Fruit fly (Drosophila melanogaster): Measurements from ENCODE around the gene CG6628.

The CG6628 gene

dm6 chr3L:10206226-10206968 is 39.6 kb upstream of the CG6628 start (continued):
- peak; percentile 31 for TF ChIP-seq topi (GFP tag; optimal IDR thresholded peaks at IDR 0.05)
- peak; percentile 70 for TF ChIP-seq Hr4 (GFP tag; optimal IDR thresholded peaks at IDR 0.05)
- peak; percentile 91 for TF ChIP-seq Eip78C (GFP tag)
- TF ChIP-seq CG8119 (GFP tag; IDR thresholded peaks at IDR 0.05) = peak; percentile 33; the same call in 1 of the 3 replicates
- no peak for TF ChIP-seq Ets96B (tag; optimal IDR thresholded peaks at IDR 0.05)
- TF ChIP-seq Sox102F (GFP tag; optimal IDR thresholded peaks at IDR 0.05) = no peak
- no peak for TF ChIP-seq fd85E (GFP tag; optimal IDR thresholded peaks at IDR 0.05)
- TF ChIP-seq Eip93F (GFP tag; optimal IDR thresholded peaks at IDR 0.05) = no peak
- no peak for TF ChIP-seq ss (GFP tag; optimal IDR thresholded peaks at IDR 0.05)
- TF ChIP-seq svp (GFP tag) = peak; percentile 28
- TF ChIP-seq acj6 (GFP tag; optimal IDR thresholded peaks at IDR 0.05) = peak; percentile 32
- no peak for TF ChIP-seq Hr39 (GFP tag; optimal IDR thresholded peaks at IDR 0.05)
- no peak for TF ChIP-seq CG16779 (tag; optimal IDR thresholded peaks at IDR 0.05)
- no peak for TF ChIP-seq cyc (GFP tag; optimal IDR thresholded peaks at IDR 0.05)
- TF ChIP-seq CG8319 (GFP tag; optimal IDR thresholded peaks at IDR 0.05) = peak; percentile 10
- peak; percentile 27 for TF ChIP-seq CG8632 (GFP tag; optimal IDR thresholded peaks at IDR 0.05)
- no peak for TF ChIP-seq spab (GFP tag; optimal IDR thresholded peaks at IDR 0.05)
- TF ChIP-seq CG6792 (GFP tag; optimal IDR thresholded peaks at IDR 0.05) = peak; percentile 33
- TF ChIP-seq lz (GFP tag; optimal IDR thresholded peaks at IDR 0.05) = no peak
- TF ChIP-seq OdsH (GFP tag; optimal IDR thresholded peaks at IDR 0.05) = peak; percentile 52
- peak; percentile 24 for TF ChIP-seq CG6276 (GFP tag; optimal IDR thresholded peaks at IDR 0.05)
- peak; percentile 58 for TF ChIP-seq CG15336 (GFP tag; IDR thresholded peaks at IDR 0.05)

dm6 chr3L:10205823-10206222 is 39.0 kb upstream of the CG6628 start:
- TF ChIP-seq CG16779 (tag; optimal IDR thresholded peaks at IDR 0.05) = no peak
- TF ChIP-seq Blimp-1 (GFP tag; optimal IDR thresholded peaks at IDR 0.05) = peak; percentile 14
- no peak for TF ChIP-seq Ets96B (tag; optimal IDR thresholded peaks at IDR 0.05)
- TF ChIP-seq CG10631 (GFP tag; optimal IDR thresholded peaks at IDR 0.05) = no peak
- no peak for TF ChIP-seq CG6792 (GFP tag; optimal IDR thresholded peaks at IDR 0.05)
- TF ChIP-seq fd59A (GFP tag; optimal IDR thresholded peaks at IDR 0.05) = no peak
- TF ChIP-seq esn (GFP tag; optimal IDR thresholded peaks at IDR 0.05) = no peak
- TF ChIP-seq CG6854 (GFP tag; optimal IDR thresholded peaks at IDR 0.05) = no peak

- TF ChIP-seq CG6163 (GFP tag; IDR thresholded peaks at IDR 0.05) (no peak), salr (GFP tag; optimal IDR thresholded peaks at IDR 0.05) (no peak), Hr38 (GFP tag; optimal IDR thresholded peaks at IDR 0.05) (no peak), CG31627 (GFP tag; optimal IDR thresholded peaks at IDR 0.05) (no peak), Eip75B (GFP tag; optimal IDR thresholded peaks at IDR 0.05) (no peak), pdm3 (GFP tag; optimal IDR thresholded peaks at IDR 0.05) (no peak)
Measured at dm6 chr3L:10204669-10205068, 37.8 kb upstream of the CG6628 start.

dm6 chr3L:10201655-10202054 is 34.8 kb upstream of the CG6628 start, which contains the start of gene ect:
ect (minus strand) TSS chr3L:10201837.
- no peak for TF ChIP-seq achi (GFP tag; optimal IDR thresholded peaks at IDR 0.05)
- TF ChIP-seq CG3919 (GFP tag; optimal IDR thresholded peaks at IDR 0.05) = peak; percentile 22
- 0 out of 3 replicates have a peak, but pooled peaks have one; percentile 24 for TF ChIP-seq eg (GFP tag; IDR thresholded peaks at IDR 0.05)
- 0 out of 3 replicates have a peak, but pooled peaks have one; percentile 30 for TF ChIP-seq CG6163 (GFP tag; IDR thresholded peaks at IDR 0.05)
- peak; percentile 53; the same call in 2 of the 3 replicates for TF ChIP-seq CG8119 (GFP tag; IDR thresholded peaks at IDR 0.05)
- peak; percentile 27; the same call in 1 of the 2 replicates for TF ChIP-seq CG15336 (GFP tag; IDR thresholded peaks at IDR 0.05)
- no peak for TF ChIP-seq CG11762 (GFP tag; optimal IDR thresholded peaks at IDR 0.05; ENCODE audit: insufficient read depth)
- TF ChIP-seq Lpt (GFP tag; optimal IDR thresholded peaks at IDR 0.05) = no peak
